Worm (Caenorhabditis elegans): ENCODE measurements around the gene bpnt-1.

bpnt-1 gene

ce11 chrII:4376295-4377172 lies 43.5 kb upstream of the bpnt-1 start, which contains the start of gene ntl-2:
TSS of gene ntl-2 (minus strand) at chrII:4376465.
- TF ChIP-seq ces-1 (GFP tag; optimal IDR thresholded peaks at IDR 0.05), result peak; percentile 85
- TF ChIP-seq sem-2 (GFP tag; optimal IDR thresholded peaks at IDR 0.05), result peak; percentile 57
- TF ChIP-seq hlh-1 (tag; optimal IDR thresholded peaks at IDR 0.05), result peak; percentile 78
- peak; percentile 92 for TF ChIP-seq ham-2 (GFP tag; optimal IDR thresholded peaks at IDR 0.05)
- no peak for TF ChIP-seq snpc-4 (tag; optimal IDR thresholded peaks at IDR 0.05)
- peak; percentile 91 for TF ChIP-seq nhr-237 (tag; optimal IDR thresholded peaks at IDR 0.05)
- peak; percentile 62 for TF ChIP-seq ceh-83 (GFP tag; optimal IDR thresholded peaks at IDR 0.05)
- TF ChIP-seq pha-4 (tag; optimal IDR thresholded peaks at IDR 0.05), result peak; percentile 95
- peak; percentile 53 for TF ChIP-seq mab-5 (tag; optimal IDR thresholded peaks at IDR 0.05)
- peak; percentile 95 for TF ChIP-seq mls-2 (tag; optimal IDR thresholded peaks at IDR 0.05)
- TF ChIP-seq unc-62 (GFP tag; optimal IDR thresholded peaks at IDR 0.05), result peak; percentile 85
- no peak for TF ChIP-seq elt-1 (tag; optimal IDR thresholded peaks at IDR 0.05; ENCODE audit: borderline replicate concordance, insufficient read depth)
- peak; percentile 94 for TF ChIP-seq ceh-39 (tag; optimal IDR thresholded peaks at IDR 0.05)
- TF ChIP-seq nhr-2 (tag; optimal IDR thresholded peaks at IDR 0.05), result peak; percentile 26
- peak; percentile 74 for TF ChIP-seq ztf-11 (tag; optimal IDR thresholded peaks at IDR 0.05)
- peak; percentile 95 for TF ChIP-seq lin-13 (tag; optimal IDR thresholded peaks at IDR 0.05)
- TF ChIP-seq mep-1 (tag; optimal IDR thresholded peaks at IDR 0.05), result peak; percentile 75
- no peak for TF ChIP-seq nhr-28 (tag; optimal IDR thresholded peaks at IDR 0.05)
- no peak for TF ChIP-seq flh-1 (GFP tag; optimal IDR thresholded peaks at IDR 0.05)
- TF ChIP-seq cnd-1 (tag; optimal IDR thresholded peaks at IDR 0.05), result peak; percentile 88
- TF ChIP-seq tbx-8 (GFP tag; optimal IDR thresholded peaks at IDR 0.05), result no peak
- peak; percentile 79 for TF ChIP-seq ceh-43 (GFP tag; optimal IDR thresholded peaks at IDR 0.05)
- peak; percentile 49 for TF ChIP-seq bed-3 (GFP tag; optimal IDR thresholded peaks at IDR 0.05)
- peak; percentile 12 for TF ChIP-seq lin-32 (GFP tag; optimal IDR thresholded peaks at IDR 0.05)
- peak; percentile 97 for TF ChIP-seq lsy-2 (tag; optimal IDR thresholded peaks at IDR 0.05)
- peak; percentile 77 for TF ChIP-seq elt-3 (tag; optimal IDR thresholded peaks at IDR 0.05)
- TF ChIP-seq unc-120 (tag; optimal IDR thresholded peaks at IDR 0.05; ENCODE audit: poor library complexity, severe bottlenecking), result peak; percentile 88
- TF ChIP-seq M03D4.4 (tag; optimal IDR thresholded peaks at IDR 0.05), result peak; percentile 84
- TF ChIP-seq blmp-1 (tag; optimal IDR thresholded peaks at IDR 0.05), result no peak
- peak; percentile 95 for TF ChIP-seq sptf-1 (tag; optimal IDR thresholded peaks at IDR 0.05)
- TF ChIP-seq nhr-12 (tag; optimal IDR thresholded peaks at IDR 0.05), result no peak
- TF ChIP-seq nhr-76 (tag; optimal IDR thresholded peaks at IDR 0.05), result no peak
- TF ChIP-seq zip-8 (tag; optimal IDR thresholded peaks at IDR 0.05), result no peak
- peak; percentile 93 for TF ChIP-seq drap-1 (GFP tag; optimal IDR thresholded peaks at IDR 0.05)
- peak; percentile 10 for TF ChIP-seq unc-39 (tag; optimal IDR thresholded peaks at IDR 0.05)

ce11 chrII:4378195-4378594 lies 41.9 kb upstream of the bpnt-1 start, which contains the start of gene B0286.1:
TSS of gene B0286.1 (plus strand) at chrII:4378495.
- TF ChIP-seq nhr-76 (tag; optimal IDR thresholded peaks at IDR 0.05), result no peak
- no peak for TF ChIP-seq unc-39 (tag; optimal IDR thresholded peaks at IDR 0.05)
- TF ChIP-seq drap-1 (GFP tag; optimal IDR thresholded peaks at IDR 0.05), result no peak
- TF ChIP-seq snpc-4 (tag; optimal IDR thresholded peaks at IDR 0.05), result no peak
- no peak for TF ChIP-seq lin-13 (tag; optimal IDR thresholded peaks at IDR 0.05)
- no peak for TF ChIP-seq tbx-8 (GFP tag; optimal IDR thresholded peaks at IDR 0.05)
- no peak for TF ChIP-seq flh-1 (GFP tag; optimal IDR thresholded peaks at IDR 0.05)
- TF ChIP-seq blmp-1 (tag; optimal IDR thresholded peaks at IDR 0.05), result no peak
- no peak for TF ChIP-seq ceh-43 (GFP tag; optimal IDR thresholded peaks at IDR 0.05)
- no peak for TF ChIP-seq pha-4 (tag; optimal IDR thresholded peaks at IDR 0.05)
- TF ChIP-seq mep-1 (tag; optimal IDR thresholded peaks at IDR 0.05), result no peak
- no peak for TF ChIP-seq M03D4.4 (tag; optimal IDR thresholded peaks at IDR 0.05)
- TF ChIP-seq cnd-1 (tag; optimal IDR thresholded peaks at IDR 0.05), result no peak

- TF ChIP-seq bed-3 (GFP tag; optimal IDR thresholded peaks at IDR 0.05) (no peak), ceh-43 (GFP tag; optimal IDR thresholded peaks at IDR 0.05) (no peak), hlh-1 (tag; optimal IDR thresholded peaks at IDR 0.05) (no peak), mep-1 (tag; optimal IDR thresholded peaks at IDR 0.05) (no peak), tbx-8 (GFP tag; optimal IDR thresholded peaks at IDR 0.05) (no peak), nhr-76 (tag; optimal IDR thresholded peaks at IDR 0.05) (no peak), sem-2 (GFP tag; optimal IDR thresholded peaks at IDR 0.05) (no peak), lin-32 (GFP tag; optimal IDR thresholded peaks at IDR 0.05) (no peak), ceh-83 (GFP tag; optimal IDR thresholded peaks at IDR 0.05) (no peak), M03D4.4 (tag; optimal IDR thresholded peaks at IDR 0.05) (no peak)
Measured at ce11 chrII:4383306-4383705, 36.8 kb upstream of the bpnt-1 start, which contains the start of gene fkh-6. TSS of gene fkh-6 (minus strand) at chrII:4383406.
